Fruit fly (Drosophila melanogaster): ENCODE measurements around the gene Ssdp.
A peak's percentile ranks its signal among the peaks of the same experiment; 100 is the strongest.

Ssdp gene

DNA sequence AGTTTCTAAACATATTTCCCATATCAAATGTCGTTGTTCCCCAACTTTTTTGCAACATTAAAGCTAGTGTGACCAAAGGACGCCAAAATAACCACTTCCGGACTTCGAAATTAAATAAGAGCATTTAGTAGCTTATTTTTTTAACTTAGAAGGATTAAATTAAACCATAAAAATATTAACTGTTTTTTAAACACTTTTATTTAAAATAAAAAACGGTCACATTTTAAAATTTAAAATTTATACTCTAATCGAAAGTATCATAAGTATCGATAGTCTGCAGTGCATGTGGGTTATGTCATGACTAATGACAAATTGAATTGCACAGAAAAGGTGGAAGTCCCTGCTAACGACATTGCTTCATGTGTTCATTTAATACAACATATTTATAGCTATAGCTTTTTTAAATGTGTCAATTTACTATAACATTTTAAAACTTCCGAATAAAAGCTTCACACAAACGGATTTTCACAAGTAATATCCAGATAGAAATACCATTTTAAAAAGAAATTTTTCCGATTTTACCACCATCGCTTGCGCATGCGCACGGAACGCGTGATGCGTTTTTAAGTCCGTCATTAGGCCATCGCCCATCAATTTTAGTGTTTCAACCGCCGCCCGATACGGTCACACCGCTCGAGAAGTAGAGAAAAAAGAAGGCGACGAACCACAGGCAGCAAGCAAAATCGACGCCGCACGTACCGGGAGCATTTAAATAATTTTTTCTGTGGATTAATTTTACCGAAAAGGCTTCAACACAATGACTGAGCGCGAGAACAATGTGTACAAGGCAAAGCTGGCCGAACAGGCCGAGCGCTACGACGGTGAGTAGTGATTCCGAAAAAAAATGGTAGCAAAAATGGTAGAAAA lies 42.9 kb upstream of the Ssdp start, which contains the start of the genes CG7156 and 14-3-3epsilon (continued):
- TF ChIP-seq dati (GFP tag; IDR thresholded peaks at IDR 0.05) (no peak), phol (tag; optimal IDR thresholded peaks at IDR 0.05) (peak; percentile 82), exex (tag; optimal IDR thresholded peaks at IDR 0.05) (no peak), CG2199 (GFP tag; IDR thresholded peaks at IDR 0.05) (no peak), insv (GFP tag; optimal IDR thresholded peaks at IDR 0.05) (peak in 1 of 2 experiments; percentile 21), CG15011 (GFP tag; optimal IDR thresholded peaks at IDR 0.05) (no peak), CG11398 (GFP tag; optimal IDR thresholded peaks at IDR 0.05) (no peak), fd96Cb (tag; optimal IDR thresholded peaks at IDR 0.05) (no peak), Mrtf (GFP tag; IDR thresholded peaks at IDR 0.05) (no peak), D19A (tag; optimal IDR thresholded peaks at IDR 0.05) (no peak), usp (GFP tag; optimal IDR thresholded peaks at IDR 0.05) (no peak), row (GFP tag; IDR thresholded peaks at IDR 0.05) (peak; percentile 35), psq (GFP tag; optimal IDR thresholded peaks at IDR 0.05) (no peak), sc (optimal IDR thresholded peaks at IDR 0.05) (no peak), sc (GFP tag; optimal IDR thresholded peaks at IDR 0.05) (no peak), Lpt (GFP tag; optimal IDR thresholded peaks at IDR 0.05) (no peak), Dp (GFP tag; optimal IDR thresholded peaks at IDR 0.05) (peak; percentile 65), oc (tag; optimal IDR thresholded peaks at IDR 0.05) (peak; percentile 8), CG6854 (GFP tag; optimal IDR thresholded peaks at IDR 0.05) (no peak), vvl (GFP tag; IDR thresholded peaks at IDR 0.05) (peak; percentile 81), run (tag; optimal IDR thresholded peaks at IDR 0.05) (no peak), Ptx1 (GFP tag; IDR thresholded peaks at IDR 0.05) (peak; percentile 52), trem (tag; optimal IDR thresholded peaks at IDR 0.05) (peak; percentile 77), CG13287 (GFP tag; IDR thresholded peaks at IDR 0.05; ENCODE audit: partially characterized antibody) (peak; percentile 59), CG30403 (GFP tag; optimal IDR thresholded peaks at IDR 0.05) (peak; percentile 67), Bdp1 (GFP tag; optimal IDR thresholded peaks at IDR 0.05) (no peak), dimm (GFP tag; IDR thresholded peaks at IDR 0.05) (no peak), Mes4 (GFP tag; optimal IDR thresholded peaks at IDR 0.05) (peak; percentile 14), CG7928 (GFP tag; optimal IDR thresholded peaks at IDR 0.05) (no peak), Sin3A (optimal IDR thresholded peaks at IDR 0.05) (peak; percentile 98), Chrac-16 (GFP tag; optimal IDR thresholded peaks at IDR 0.05) (peak; percentile 49), sug (tag; optimal IDR thresholded peaks at IDR 0.05) (peak; percentile 22), unpg (GFP tag; optimal IDR thresholded peaks at IDR 0.05) (peak; percentile 73), en (GFP tag; optimal IDR thresholded peaks at IDR 0.05) (no peak), CG18599 (GFP tag; optimal IDR thresholded peaks at IDR 0.05) (peak; percentile 42), stwl (tag; optimal IDR thresholded peaks at IDR 0.05) (peak; percentile 12), CG11504 (tag; optimal IDR thresholded peaks at IDR 0.05) (peak; percentile 88), nerfin-2 (GFP tag; IDR thresholded peaks at IDR 0.05; ENCODE audit: partially characterized antibody) (no peak), lmd (GFP tag; IDR thresholded peaks at IDR 0.05) (no peak), CG4404 (GFP tag; IDR thresholded peaks at IDR 0.05) (no peak), CG3726 (GFP tag; IDR thresholded peaks at IDR 0.05) (no peak), Hsf (GFP tag; optimal IDR thresholded peaks at IDR 0.05) (peak; percentile 43), CG8089 (GFP tag; optimal IDR thresholded peaks at IDR 0.05) (no peak), CG1792 (GFP tag; optimal IDR thresholded peaks at IDR 0.05) (no peak), CG1832 (GFP tag; optimal IDR thresholded peaks at IDR 0.05) (no peak), Deaf1 (tag; optimal IDR thresholded peaks at IDR 0.05) (no peak), Atf3 (GFP tag; optimal IDR thresholded peaks at IDR 0.05) (no peak), Lim3 (GFP tag; IDR thresholded peaks at IDR 0.05) (no peak), Poxn (GFP tag; IDR thresholded peaks at IDR 0.05) (no peak), Dref (GFP tag; IDR thresholded peaks at IDR 0.05) (peak; percentile 61), CrebB (tag; optimal IDR thresholded peaks at IDR 0.05) (no peak)

All from whole organism, embryonic.